Worm (Caenorhabditis elegans): ENCODE measurements around the gene K08D8.12.

DNA sequence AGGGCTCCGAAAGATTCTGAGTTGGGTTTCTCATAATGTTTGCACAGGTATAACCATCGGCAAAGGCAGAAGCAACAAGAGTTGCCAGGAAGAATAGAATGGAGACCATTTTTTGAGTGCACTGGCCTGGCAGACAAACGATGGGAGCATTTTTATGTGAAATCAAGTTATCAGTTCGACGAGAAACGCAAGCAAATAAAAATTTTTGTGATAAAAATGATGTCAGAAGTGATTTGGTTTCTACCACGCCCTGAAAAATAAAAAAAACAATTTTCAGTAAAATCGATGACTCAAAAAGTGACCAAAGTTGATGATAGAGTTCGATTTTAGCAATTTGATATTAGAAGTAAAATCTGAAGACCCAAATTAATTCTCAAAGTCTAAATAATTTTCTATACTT, 16.6 kb downstream of the K08D8.12 start, which contains the start of gene K08D8.4:
- TF ChIP-seq ama-1 (optimal IDR thresholded peaks at IDR 0.05) (no peak), lin-15B (tag; optimal IDR thresholded peaks at IDR 0.05) (no peak), egl-27 (tag; optimal IDR thresholded peaks at IDR 0.05) (no peak), jun-1 (tag; optimal IDR thresholded peaks at IDR 0.05) (no peak), nhr-11 (tag; optimal IDR thresholded peaks at IDR 0.05) (no peak), unc-62 (GFP tag; optimal IDR thresholded peaks at IDR 0.05) (no peak), snpc-4 (tag; optimal IDR thresholded peaks at IDR 0.05) (no peak), fkh-2 (tag; optimal IDR thresholded peaks at IDR 0.05) (no peak), aly-2 (tag; optimal IDR thresholded peaks at IDR 0.05) (no peak)
